Fruit fly (Drosophila melanogaster): ENCODE data around the gene CG13116.

The CG13116 gene

dm6 chr2L:9704343-9704742, 25.4 kb upstream of the CG13116 start:
- TF ChIP-seq stc (GFP tag; IDR thresholded peaks at IDR 0.05) (no peak), aop (GFP tag; IDR thresholded peaks at IDR 0.05) (no peak), Fer2 (tag; optimal IDR thresholded peaks at IDR 0.05) (no peak), CG1529 (GFP tag; optimal IDR thresholded peaks at IDR 0.05) (no peak), Bgb (GFP tag; IDR thresholded peaks at IDR 0.05; ENCODE audit: partially characterized antibody) (no peak), Elba2 (GFP tag; optimal IDR thresholded peaks at IDR 0.05) (no peak), jigr1 (GFP tag; IDR thresholded peaks at IDR 0.05) (no peak), pros (GFP tag; optimal IDR thresholded peaks at IDR 0.05) (peak; percentile 70), ash1 (GFP tag; optimal IDR thresholded peaks at IDR 0.05) (no peak), stwl (tag; optimal IDR thresholded peaks at IDR 0.05) (no peak), Adf1 (GFP tag; IDR thresholded peaks at IDR 0.05) (no peak), pho (GFP tag; optimal IDR thresholded peaks at IDR 0.05) (no peak), Trl (optimal IDR thresholded peaks at IDR 0.05) (no peak), Trl (GFP tag; optimal IDR thresholded peaks at IDR 0.05) (no peak), MTF-1 (GFP tag; optimal IDR thresholded peaks at IDR 0.05; ENCODE audit: borderline replicate concordance) (no peak), Sin3A (optimal IDR thresholded peaks at IDR 0.05) (no peak), CG5245 (GFP tag; optimal IDR thresholded peaks at IDR 0.05) (no peak), sqz (GFP tag; optimal IDR thresholded peaks at IDR 0.05) (peak; percentile 8), CG3281 (GFP tag; optimal IDR thresholded peaks at IDR 0.05) (no peak), CG12659 (GFP tag; optimal IDR thresholded peaks at IDR 0.05) (no peak), kni (GFP tag; optimal IDR thresholded peaks at IDR 0.05) (no peak), nom (GFP tag; optimal IDR thresholded peaks at IDR 0.05) (peak; percentile 11), CG4617 (GFP tag; optimal IDR thresholded peaks at IDR 0.05; ENCODE audit: borderline replicate concordance) (no peak), pum (GFP tag; optimal IDR thresholded peaks at IDR 0.05) (no peak), BtbVII (GFP tag; optimal IDR thresholded peaks at IDR 0.05) (no peak), Med (GFP tag) (peak; percentile 55), CG12391 (tag; optimal IDR thresholded peaks at IDR 0.05) (no peak), crol (GFP tag; IDR thresholded peaks at IDR 0.05) (peak; percentile 69)

DNA sequence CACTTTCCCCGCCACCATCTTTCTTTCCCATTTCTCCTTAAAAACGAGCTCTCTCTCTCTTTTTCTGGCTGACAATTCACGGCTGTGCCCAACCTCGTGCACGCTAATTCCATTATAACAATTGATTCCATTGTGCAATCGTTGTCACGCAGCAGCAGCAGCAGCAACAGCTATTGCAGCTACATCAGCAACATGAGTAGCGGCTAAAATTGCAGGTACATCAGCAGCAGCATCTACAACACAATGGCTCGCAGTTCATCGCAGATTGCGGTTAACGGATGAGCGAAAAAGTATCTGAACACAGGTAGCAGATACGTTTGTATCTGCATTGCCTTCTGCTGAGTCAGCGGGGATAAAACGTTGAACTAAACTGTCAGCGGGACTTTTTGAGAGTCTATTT, 24.4 kb upstream of the CG13116 start:
- no peak for TF ChIP-seq Nf-YA (GFP tag; IDR thresholded peaks at IDR 0.05)
- TF ChIP-seq CG17829 (tag; optimal IDR thresholded peaks at IDR 0.05) = no peak
- no peak for TF ChIP-seq jigr1 (GFP tag; IDR thresholded peaks at IDR 0.05)
- TF ChIP-seq lbe (GFP tag; optimal IDR thresholded peaks at IDR 0.05) = no peak
- no peak for TF ChIP-seq bcd (GFP tag; optimal IDR thresholded peaks at IDR 0.05)
- no peak for TF ChIP-seq Med (GFP tag)
- no peak for TF ChIP-seq fu2 (GFP tag; optimal IDR thresholded peaks at IDR 0.05)
- no peak for TF ChIP-seq CG2889 (GFP tag; IDR thresholded peaks at IDR 0.05)
- no peak for TF ChIP-seq CG3838 (GFP tag; optimal IDR thresholded peaks at IDR 0.05)
- no peak for TF ChIP-seq CG16863 (GFP tag; optimal IDR thresholded peaks at IDR 0.05)
- TF ChIP-seq D (optimal IDR thresholded peaks at IDR 0.05) = peak; percentile 58
- no peak for TF ChIP-seq D (GFP tag; optimal IDR thresholded peaks at IDR 0.05)
- no peak for TF ChIP-seq CG31388 (GFP tag; optimal IDR thresholded peaks at IDR 0.05)
- peak in 1 of 2 experiments; percentile 32 for TF ChIP-seq Pdp1 (GFP tag; optimal IDR thresholded peaks at IDR 0.05)
- TF ChIP-seq dan (GFP tag; IDR thresholded peaks at IDR 0.05) = no peak
- no peak for TF ChIP-seq tin (GFP tag; optimal IDR thresholded peaks at IDR 0.05)
- TF ChIP-seq CG32767 (GFP tag; IDR thresholded peaks at IDR 0.05) = no peak
- no peak for TF ChIP-seq HLH4C (GFP tag; IDR thresholded peaks at IDR 0.05; ENCODE audit: partially characterized antibody)
- TF ChIP-seq Neu2 (GFP tag; optimal IDR thresholded peaks at IDR 0.05; ENCODE audit: borderline replicate concordance) = no peak
- no peak for TF ChIP-seq Jarid2 (GFP tag; optimal IDR thresholded peaks at IDR 0.05)
- no peak for TF ChIP-seq ro (GFP tag; IDR thresholded peaks at IDR 0.05)
- TF ChIP-seq CG18764 (GFP tag; optimal IDR thresholded peaks at IDR 0.05) = no peak
- no peak for TF ChIP-seq CG3281 (GFP tag; optimal IDR thresholded peaks at IDR 0.05)
- TF ChIP-seq CG9609 (GFP tag; optimal IDR thresholded peaks at IDR 0.05) = no peak
- no peak for TF ChIP-seq CG1832 (GFP tag; optimal IDR thresholded peaks at IDR 0.05)
- peak; percentile 97 for TF ChIP-seq CG15479 (GFP tag; optimal IDR thresholded peaks at IDR 0.05)
- no peak for TF ChIP-seq scrt (GFP tag; optimal IDR thresholded peaks at IDR 0.05)
- TF ChIP-seq aop (GFP tag; IDR thresholded peaks at IDR 0.05) = no peak
- TF ChIP-seq unc-4 (GFP tag; IDR thresholded peaks at IDR 0.05; ENCODE audit: partially characterized antibody) = no peak
